Worm (Caenorhabditis elegans) whole organism, L2 larva: ENCODE measurements around the gene Y53G8B.2.

Source experiments
- R02D3.7 ChIP-seq: fragments of 150-350 bp; optimal IDR thresholded peaks from 2 replicates; lab custom pipeline; 2014; ENCODE audit warnings: missing biosample characterization, missing genetic modification characterization
- blmp-1 ChIP-seq: sonication (generic microtip); optimal IDR thresholded peaks from 2 replicates; lab custom pipeline; 2017; ENCODE audit warnings: missing genetic modification characterization, mild to moderate bottlenecking, missing compliant biosample characterization, antibody characterized with exemption, moderate library complexity; ENCODE audit not compliant: insufficient read depth
- skn-1 ChIP-seq: sonication (generic microtip); optimal IDR thresholded peaks from 2 replicates; lab custom pipeline; 2017; ENCODE audit warnings: missing biosample characterization, missing genetic modification characterization

ce11 chrIII:3152848-3153247 lies 49.1 kb upstream of the Y53G8B.2 start, which contains the start of gene C44B11.6:
- TF ChIP-seq R02D3.7 (tag; lab: Kevin White, UChicago) (no peak), skn-1 (tag; lab: Kevin White, UChicago) (no peak), blmp-1 (no peak)
